Fruit fly (Drosophila melanogaster) whole organism, wandering third instar larva: ENCODE measurements around the gene CG7800.

Source experiments
- CG32264 ChIP-seq: fragments of 200-800 bp; sonication (Bioruptor generic); optimal IDR thresholded peaks from 2 replicates; lab custom pipeline; 2016; ENCODE audit warnings: missing biosample characterization, missing genetic modification characterization
- CG9705 ChIP-seq: fragments of 200-800 bp; sonication (Bioruptor generic); optimal IDR thresholded peaks from 2 replicates; lab custom pipeline; 2018; ENCODE audit warnings: missing biosample characterization, mild to moderate bottlenecking, missing genetic modification characterization
- CrebA ChIP-seq: fragments of 200-800 bp; sonication (Bioruptor generic); optimal IDR thresholded peaks from 2 replicates; lab custom pipeline; 2016; ENCODE audit warnings: missing biosample characterization, mild to moderate bottlenecking, missing genetic modification characterization, borderline replicate concordance
- Dfd ChIP-seq: fragments of >200 bp; optimal IDR thresholded peaks from 2 replicates; lab custom pipeline; 2017; ENCODE audit warnings: missing biosample characterization, missing genetic modification characterization
- GATAd ChIP-seq: sonication (Bioruptor generic); optimal IDR thresholded peaks from 2 replicates; lab custom pipeline; 2016; ENCODE audit warnings: missing biosample characterization, missing genetic modification characterization
- Hnf4 ChIP-seq: fragments of 200-800 bp; sonication (Bioruptor generic); optimal IDR thresholded peaks from 2 replicates; lab custom pipeline; 2016; ENCODE audit warnings: missing biosample characterization, mild to moderate bottlenecking, missing genetic modification characterization
- Hr78 ChIP-seq: fragments of >200 bp; optimal IDR thresholded peaks from 2 replicates; lab custom pipeline; 2017; ENCODE audit warnings: missing biosample characterization, missing genetic modification characterization
- Hr83 ChIP-seq: fragments of 200-300 bp; sonication (Bioruptor generic); optimal IDR thresholded peaks from 2 replicates; lab custom pipeline; 2016; ENCODE audit warnings: missing biosample characterization, mild to moderate bottlenecking, missing genetic modification characterization, moderate library complexity; ENCODE audit not compliant: poor library complexity, severe bottlenecking
- Jra ChIP-seq: sonication (Bioruptor generic); optimal IDR thresholded peaks from 2 replicates; lab custom pipeline; 2016; ENCODE audit warnings: missing biosample characterization, missing genetic modification characterization
- Mio ChIP-seq: sonication (Bioruptor generic); optimal IDR thresholded peaks from 2 replicates; lab custom pipeline; 2016; ENCODE audit warnings: missing biosample characterization, missing genetic modification characterization
- Myc ChIP-seq: fragments of >200 bp; optimal IDR thresholded peaks from 2 replicates; lab custom pipeline; 2017
- OdsH ChIP-seq: fragments of 200-800 bp; sonication (Bioruptor generic); optimal IDR thresholded peaks from 2 replicates; lab custom pipeline; 2016; ENCODE audit warnings: missing biosample characterization, mild to moderate bottlenecking, missing genetic modification characterization
- Rel ChIP-seq, 2 experiments: fragments of 200-800 bp; sonication (Bioruptor generic) in 1 of 2; optimal IDR thresholded peaks; 2 replicates in 1 of 2; 3 replicates in 1 of 2; lab custom pipeline; 2016 to 2019; ENCODE audit warnings: mild to moderate bottlenecking in 2 of 2, missing biosample characterization in 2 of 2, missing genetic modification characterization in 2 of 2, moderate library complexity in 1 of 2
- Vsx2 ChIP-seq: fragments of 200-300, 225-300 bp; sonication (Bioruptor generic); optimal IDR thresholded peaks from 2 replicates; lab custom pipeline; 2018; ENCODE audit warnings: missing biosample characterization, missing genetic modification characterization; ENCODE audit not compliant: partially characterized antibody
- br ChIP-seq: fragments of 200-800 bp; sonication (Bioruptor generic); optimal IDR thresholded peaks from 2 replicates; lab custom pipeline; 2016; ENCODE audit warnings: missing biosample characterization, missing genetic modification characterization
- brk ChIP-seq: fragments of 200-800 bp; sonication (Bioruptor generic); optimal IDR thresholded peaks from 2 replicates; lab custom pipeline; 2016; ENCODE audit warnings: missing biosample characterization, mild to moderate bottlenecking, missing genetic modification characterization
- dl ChIP-seq, 2 experiments: fragments of 175-275, 200-275 bp in 1 of 2; fragments of 200-275 bp in 1 of 2; sonication (Bioruptor generic); optimal IDR thresholded peaks; lab custom pipeline; 2018; ENCODE audit warnings: mild to moderate bottlenecking in 2 of 2, missing biosample characterization in 2 of 2, missing genetic modification characterization in 2 of 2, moderate library complexity in 2 of 2; ENCODE audit not compliant: partially characterized antibody in 2 of 2, insufficient read depth in 1 of 2
- dmrt93B ChIP-seq: fragments of 200-800 bp; sonication (Bioruptor generic); optimal IDR thresholded peaks from 2 replicates; lab custom pipeline; 2018; ENCODE audit warnings: missing biosample characterization, mild to moderate bottlenecking, missing genetic modification characterization
- h ChIP-seq: fragments of 200-800 bp; sonication (Bioruptor generic); optimal IDR thresholded peaks from 3 replicates; lab custom pipeline; 2016; ENCODE audit warnings: missing biosample characterization, mild to moderate bottlenecking, missing genetic modification characterization
- jim ChIP-seq: fragments of 175-275, 200-325 bp; sonication (Bioruptor generic); optimal IDR thresholded peaks from 2 replicates; lab custom pipeline; 2016; ENCODE audit warnings: missing biosample characterization, mild to moderate bottlenecking, missing genetic modification characterization
- lola ChIP-seq: fragments of >200 bp; optimal IDR thresholded peaks from 2 replicates; lab custom pipeline; 2017; ENCODE audit warnings: missing biosample characterization, missing genetic modification characterization
- pan ChIP-seq: fragments of >200 bp; optimal IDR thresholded peaks from 2 replicates; lab custom pipeline; 2017
- psq ChIP-seq: fragments of 200-800 bp; sonication (Bioruptor generic); optimal IDR thresholded peaks from 3 replicates; lab custom pipeline; 2017; ENCODE audit warnings: missing biosample characterization, mild to moderate bottlenecking, missing genetic modification characterization, moderate library complexity
- sage ChIP-seq: fragments of 200-800 bp; sonication (Bioruptor generic); optimal IDR thresholded peaks from 2 replicates; lab custom pipeline; 2016; ENCODE audit warnings: missing biosample characterization, mild to moderate bottlenecking, missing genetic modification characterization
- sv ChIP-seq: fragments of 200-800 bp; sonication (Bioruptor generic); optimal IDR thresholded peaks from 3 replicates; lab custom pipeline; 2016; ENCODE audit warnings: missing biosample characterization, missing genetic modification characterization
- tai ChIP-seq: sonication (Bioruptor generic); optimal IDR thresholded peaks from 2 replicates; lab custom pipeline; 2016; ENCODE audit warnings: missing biosample characterization, missing genetic modification characterization
- usp ChIP-seq: fragments of >200 bp; optimal IDR thresholded peaks from 2 replicates; lab custom pipeline; 2017; ENCODE audit warnings: missing biosample characterization, missing genetic modification characterization

The CG7800 gene

DNA sequence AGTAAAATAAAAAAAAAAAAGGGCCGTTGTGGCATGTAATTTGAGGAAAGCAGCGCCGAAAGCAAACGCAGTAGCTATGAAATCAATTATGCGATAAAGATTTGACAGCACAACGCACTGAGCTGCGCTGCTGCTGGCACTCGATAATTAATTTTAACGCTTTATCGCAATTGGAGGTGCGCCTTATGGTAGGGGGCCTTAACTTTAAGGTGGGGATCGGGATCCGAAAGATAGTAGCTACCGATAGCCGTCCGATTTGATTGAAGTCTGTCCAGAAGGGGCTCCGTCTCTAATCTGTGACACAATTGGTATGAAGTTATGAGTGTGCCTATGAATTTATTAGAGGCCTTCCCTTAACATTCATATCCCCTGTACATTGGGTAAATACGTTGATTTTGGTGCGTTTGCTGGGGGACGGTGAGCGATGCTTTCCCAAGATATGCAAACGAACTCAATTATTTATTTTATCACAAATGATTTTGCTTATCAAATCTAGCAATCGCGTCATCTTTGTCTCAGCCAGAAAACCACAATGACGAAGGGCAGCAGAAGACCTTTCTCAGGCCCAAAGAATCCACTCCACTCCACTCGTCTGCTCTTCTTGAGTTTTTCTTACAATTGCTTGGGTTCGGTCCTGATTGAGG is 9.3 kb upstream of the CG7800 start:
- TF ChIP-seq brk (GFP tag; lab: Kevin White, UChicago) = no peak
- TF ChIP-seq br (GFP tag; lab: Kevin White, UChicago) = peak; percentile 21
- no peak for TF ChIP-seq OdsH (GFP tag; lab: Kevin White, UChicago)
- TF ChIP-seq pan (lab: Kevin White, UChicago) = no peak
- TF ChIP-seq sv (GFP tag; lab: Kevin White, UChicago) = no peak
- no peak for TF ChIP-seq Myc (lab: Kevin White, UChicago)
- no peak for TF ChIP-seq Jra (GFP tag; lab: Kevin White, UChicago)
- TF ChIP-seq lola (GFP tag; lab: Kevin White, UChicago) = no peak
- no peak for TF ChIP-seq Rel (GFP tag; optimal IDR thresholded peaks at IDR 0.05; lab: Kevin White, UChicago)
- peak; percentile 36 for TF ChIP-seq Rel (tag; optimal IDR thresholded peaks at IDR 0.05; lab: Kevin White, UChicago)
- TF ChIP-seq Hr78 (GFP tag; lab: Kevin White, UChicago) = no peak
- no peak for TF ChIP-seq Hr83 (GFP tag; lab: Kevin White, UChicago)
- peak; percentile 56 for TF ChIP-seq h (GFP tag; lab: Kevin White, UChicago)
- no peak for TF ChIP-seq usp (GFP tag; lab: Kevin White, UChicago)

DNA sequence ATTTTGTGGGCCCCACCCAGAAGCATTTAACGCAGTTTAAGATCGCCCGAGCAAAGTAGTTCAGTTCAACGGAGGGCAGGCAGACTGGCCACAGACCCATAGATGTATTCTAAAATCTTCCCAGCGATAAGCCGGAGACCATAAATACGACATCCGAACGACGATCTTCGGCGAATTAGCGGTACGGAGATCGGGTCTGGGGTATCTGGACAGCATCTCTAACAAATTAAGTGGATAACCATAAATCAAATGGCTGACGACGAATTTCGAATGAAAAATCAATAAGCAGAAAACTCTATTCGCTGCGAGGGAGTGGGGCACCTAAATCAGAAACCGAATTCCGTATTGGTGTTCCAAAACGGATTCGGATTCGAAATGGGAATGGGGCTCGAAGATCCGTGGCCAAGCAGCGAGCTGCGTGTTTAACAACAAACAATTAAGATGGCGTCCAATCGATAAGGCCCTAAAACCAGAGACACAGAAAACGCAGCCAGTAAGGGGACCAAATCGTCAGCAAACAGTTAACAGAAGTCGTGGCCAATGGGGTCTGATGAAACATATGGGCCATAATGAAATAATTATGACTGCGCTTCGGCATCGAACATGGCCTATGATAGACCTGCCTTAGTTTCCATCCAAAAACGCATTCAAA is 6.8 kb upstream of the CG7800 start:
- TF ChIP-seq br (GFP tag; lab: Kevin White, UChicago) (no peak), GATAd (no peak), Hnf4 (no peak), Vsx2 (no peak), dl (GFP tag; optimal IDR thresholded peaks at IDR 0.05; lab: Kevin White, UChicago; ENCODE audit: insufficient read depth in 1 of 2, partially characterized antibody in 2 of 2) (no peak), Jra (GFP tag; lab: Kevin White, UChicago) (no peak), Mio (no peak)

DNA sequence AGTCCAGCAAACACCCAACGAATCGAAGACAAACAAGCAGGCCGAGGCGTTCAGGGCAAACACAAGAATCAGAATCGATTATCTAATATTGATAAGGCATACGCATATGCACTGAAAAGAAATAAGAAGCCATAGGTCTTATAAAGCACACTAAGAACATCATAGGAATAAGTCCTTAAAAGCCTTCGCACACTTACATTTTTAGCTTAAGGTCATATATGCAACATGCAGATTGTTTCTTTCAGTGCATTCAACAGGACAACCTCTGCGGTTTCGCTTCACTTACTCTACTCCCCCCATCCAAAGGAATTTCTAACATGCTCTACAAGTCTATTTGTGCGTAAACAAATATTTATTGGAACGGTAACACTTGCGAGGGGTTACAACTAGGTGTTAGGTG is 5.2 kb upstream of the CG7800 start:
- TF ChIP-seq dmrt93B (GFP tag; lab: Kevin White, UChicago) = no peak
- TF ChIP-seq sv (GFP tag; lab: Kevin White, UChicago) = peak; percentile 53
- TF ChIP-seq, all 38 proteins: peak for 1

DNA sequence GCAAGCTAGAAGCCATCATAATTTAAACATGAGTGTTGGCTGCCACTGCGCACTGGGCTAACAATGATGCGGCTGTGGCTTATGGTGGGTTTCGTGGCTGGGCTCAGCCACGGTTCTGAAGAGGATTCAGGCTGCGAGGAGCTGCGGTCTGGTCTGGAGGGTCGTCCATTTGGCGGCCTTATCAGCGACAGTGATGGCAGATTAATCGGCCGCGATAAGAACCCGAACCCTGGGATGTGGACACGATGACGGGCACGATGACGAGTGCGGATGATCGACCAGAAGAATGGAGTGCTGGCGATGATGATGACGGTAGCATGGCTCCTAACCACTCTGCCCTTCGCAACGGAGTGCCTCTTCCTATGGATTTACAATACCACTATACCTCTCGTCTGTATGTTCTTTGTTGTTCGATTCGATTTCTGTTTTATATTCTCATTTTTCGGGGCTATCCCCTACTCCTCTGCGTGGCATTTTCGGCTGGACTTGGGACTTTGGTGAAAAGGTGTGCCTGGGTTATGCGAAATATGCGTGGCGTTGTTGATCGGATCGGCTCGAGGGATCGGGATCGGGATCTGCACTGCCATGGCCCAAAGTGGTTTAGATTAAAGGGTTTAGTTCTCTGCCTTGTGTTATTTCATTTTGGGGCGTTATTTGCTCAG is 2.1 kb upstream of the CG7800 start:
- TF ChIP-seq Rel (GFP tag; optimal IDR thresholded peaks at IDR 0.05; lab: Kevin White, UChicago) = no peak
- peak; percentile 51 for TF ChIP-seq Rel (tag; optimal IDR thresholded peaks at IDR 0.05; lab: Kevin White, UChicago)
- no peak for TF ChIP-seq psq (GFP tag; lab: Kevin White, UChicago)
- peak; percentile 1 for TF ChIP-seq Hnf4
- no peak for TF ChIP-seq Hr78 (GFP tag; lab: Kevin White, UChicago)
- no peak for TF ChIP-seq jim (GFP tag; lab: Kevin White, UChicago)

DNA sequence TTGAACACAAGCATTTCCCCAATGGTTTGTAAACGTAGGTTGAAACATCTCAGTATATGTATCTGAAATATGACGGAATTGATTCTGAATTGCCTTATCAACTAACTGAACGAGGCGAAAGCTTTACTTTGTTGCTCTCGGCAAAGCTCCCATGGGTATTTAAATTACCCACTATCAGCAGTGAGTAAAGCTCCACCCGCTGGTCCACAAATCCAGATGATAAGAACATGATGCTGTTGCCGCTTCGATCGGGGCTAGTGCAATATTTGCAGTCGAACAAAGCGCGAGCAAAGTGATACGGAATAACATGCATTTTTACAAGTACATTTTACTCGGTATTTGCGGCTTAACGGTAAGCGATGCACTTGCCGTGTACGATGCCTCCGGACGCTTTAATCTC is 2.1 kb downstream of the CG7800 start, which contains the start of gene CG18249:
CG18249 (plus strand) TSS at position 256 of the 400 bp plus-strand sequence.
- no peak for TF ChIP-seq GATAd
- no peak for TF ChIP-seq Rel (GFP tag; optimal IDR thresholded peaks at IDR 0.05; lab: Kevin White, UChicago)
- peak; percentile 4 for TF ChIP-seq Rel (tag; optimal IDR thresholded peaks at IDR 0.05; lab: Kevin White, UChicago)

DNA sequence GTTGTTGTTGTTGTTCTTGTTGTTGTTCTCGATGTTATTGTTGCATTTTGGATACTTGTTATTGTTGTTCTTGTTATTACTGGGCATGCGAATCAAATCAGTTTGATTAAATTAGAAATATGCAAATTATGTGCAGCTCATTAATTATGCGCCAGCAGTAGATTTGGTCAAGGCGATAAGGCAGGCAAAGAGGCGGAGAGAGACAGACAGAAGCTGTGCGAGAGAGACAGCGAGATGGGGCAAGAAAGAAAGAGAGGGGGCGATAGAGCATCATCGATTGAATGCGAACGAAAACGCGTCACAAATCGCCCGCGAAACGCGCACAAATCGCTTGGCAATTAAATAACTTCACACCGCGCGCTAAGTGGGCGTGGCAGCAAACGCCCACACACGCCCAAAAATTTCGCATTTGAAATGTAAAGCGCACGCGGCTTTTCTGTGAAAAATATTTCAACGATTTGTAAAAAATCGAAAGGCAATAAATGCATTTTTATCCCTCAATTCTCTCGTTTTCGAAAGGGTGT is 5.4 kb downstream of the CG7800 start:
- no peak for TF ChIP-seq jim (GFP tag; lab: Kevin White, UChicago)
- TF ChIP-seq CrebA (GFP tag; lab: Kevin White, UChicago) = no peak
- TF ChIP-seq pan (lab: Kevin White, UChicago) = no peak
- TF ChIP-seq Rel (GFP tag; optimal IDR thresholded peaks at IDR 0.05; lab: Kevin White, UChicago) = no peak
- TF ChIP-seq Rel (tag; optimal IDR thresholded peaks at IDR 0.05; lab: Kevin White, UChicago) = no peak
- TF ChIP-seq Dfd = no peak
- no peak for TF ChIP-seq dl (GFP tag; optimal IDR thresholded peaks at IDR 0.05; lab: Kevin White, UChicago; ENCODE audit: insufficient read depth in 1 of 2, partially characterized antibody in 2 of 2)
- no peak for TF ChIP-seq sage (GFP tag; lab: Kevin White, UChicago)
- TF ChIP-seq GATAd = no peak
- no peak for TF ChIP-seq tai (GFP tag; lab: Kevin White, UChicago)
- TF ChIP-seq CG9705 (GFP tag; lab: Kevin White, UChicago) = no peak
- TF ChIP-seq Hr78 (GFP tag; lab: Kevin White, UChicago) = no peak
- no peak for TF ChIP-seq lola (GFP tag; lab: Kevin White, UChicago)
- TF ChIP-seq CG32264 = no peak
- TF ChIP-seq Myc (lab: Kevin White, UChicago) = no peak
- no peak for TF ChIP-seq OdsH (GFP tag; lab: Kevin White, UChicago)
- no peak for TF ChIP-seq Hnf4
